Worm (Caenorhabditis elegans): Measurements from ENCODE around the gene srh-27.

Gene srh-27

ce11 chrII:12432356-12432755 is 16.0 kb upstream of the srh-27 start, which contains the start of gene dct-12:
TSS of gene dct-12 (minus strand) at chrII:12432456.
- TF ChIP-seq snpc-4 (GFP tag; optimal IDR thresholded peaks at IDR 0.05) (no peak), snpc-4 (tag; optimal IDR thresholded peaks at IDR 0.05) (peak in 1 of 4 experiments; percentile 35), akir-1 (GFP tag; optimal IDR thresholded peaks at IDR 0.05) (no peak), F37B4.10 (GFP tag; IDR thresholded peaks at IDR 0.05) (no peak), F10E7.11 (tag; optimal IDR thresholded peaks at IDR 0.05) (no peak), hlh-26 (GFP tag; conservative IDR thresholded peaks at IDR 0.05) (no peak), xnd-1 (tag; optimal IDR thresholded peaks at IDR 0.05) (no peak), lag-1 (GFP tag; IDR thresholded peaks at IDR 0.05) (no peak)

- TF ChIP-seq snpc-3.4 (tag; optimal IDR thresholded peaks at IDR 0.05) (no peak), snpc-4 (GFP tag; optimal IDR thresholded peaks at IDR 0.05) (no peak), snpc-4 (tag; optimal IDR thresholded peaks at IDR 0.05) (peak in 2 of 4 experiments; percentile 36 to 75), tlf-1 (GFP tag; optimal IDR thresholded peaks at IDR 0.05) (no peak), die-1 (tag; optimal IDR thresholded peaks at IDR 0.05) (peak; percentile 45), ztf-28 (GFP tag; IDR thresholded peaks at IDR 0.05) (0 out of 2 replicates have a peak, but pooled peaks have one; percentile 13), B0336.3 (GFP tag; IDR thresholded peaks at IDR 0.05) (no peak), ztf-25 (GFP tag; IDR thresholded peaks at IDR 0.05) (0 out of 2 replicates have a peak, but pooled peaks have one; percentile 32), B0261.1 (tag; optimal IDR thresholded peaks at IDR 0.05) (peak; percentile 61), dox-1 (GFP tag; IDR thresholded peaks at IDR 0.05) (peak; percentile 26; the same call in 1 of the 2 replicates), lin-35 (GFP tag; optimal IDR thresholded peaks at IDR 0.05) (no peak), D2030.7 (GFP tag; IDR thresholded peaks at IDR 0.05) (no peak; the same call in 1 of the 2 replicates), ceh-91 (GFP tag; IDR thresholded peaks at IDR 0.05) (no peak; the same call in 1 of the 2 replicates), lin-26 (GFP tag; IDR thresholded peaks at IDR 0.05) (peak; percentile 65; the same call in 1 of the 2 replicates), tbp1 (GFP tag; optimal IDR thresholded peaks at IDR 0.05) (peak; percentile 87), F37B4.10 (GFP tag; IDR thresholded peaks at IDR 0.05) (no peak), rpc-1 (optimal IDR thresholded peaks at IDR 0.05) (peak; percentile 62), rpc-1 (tag; optimal IDR thresholded peaks at IDR 0.05) (peak; percentile 75), zfh-2 (GFP tag; conservative IDR thresholded peaks at IDR 0.05) (peak; percentile 81), atf-7 (tag; optimal IDR thresholded peaks at IDR 0.05) (no peak), zim-3 (tag; optimal IDR thresholded peaks at IDR 0.05) (peak; percentile 1), lir-1 (GFP tag; conservative IDR thresholded peaks at IDR 0.05) (no peak), T07F8.4 (tag; optimal IDR thresholded peaks at IDR 0.05) (no peak), aptf-2 (GFP tag; conservative IDR thresholded peaks at IDR 0.05) (no peak), nhr-27 (tag; optimal IDR thresholded peaks at IDR 0.05) (no peak), F23B12.7 (tag; optimal IDR thresholded peaks at IDR 0.05; ENCODE audit: insufficient read depth) (peak; percentile 22), hmg-1.2 (GFP tag; IDR thresholded peaks at IDR 0.05) (peak; percentile 23; the same call in 1 of the 2 replicates), somi-1 (GFP tag; optimal IDR thresholded peaks at IDR 0.05) (no peak), ztf-18 (tag; optimal IDR thresholded peaks at IDR 0.05) (no peak), bed-1 (GFP tag; IDR thresholded peaks at IDR 0.05) (no peak), F33H1.4 (GFP tag; IDR thresholded peaks at IDR 0.05) (peak; percentile 22; the same call in 1 of the 2 replicates), nhr-120 (GFP tag; IDR thresholded peaks at IDR 0.05) (0 out of 2 replicates have a peak, but pooled peaks have one; percentile 11)
These were observed 13.0 kb upstream of the srh-27 start for ce11 chrII:12435202-12435872.

Measured in whole organism, young adult.